Worm (Caenorhabditis elegans): ENCODE data around the gene chil-6.

The chil-6 gene

DNA sequence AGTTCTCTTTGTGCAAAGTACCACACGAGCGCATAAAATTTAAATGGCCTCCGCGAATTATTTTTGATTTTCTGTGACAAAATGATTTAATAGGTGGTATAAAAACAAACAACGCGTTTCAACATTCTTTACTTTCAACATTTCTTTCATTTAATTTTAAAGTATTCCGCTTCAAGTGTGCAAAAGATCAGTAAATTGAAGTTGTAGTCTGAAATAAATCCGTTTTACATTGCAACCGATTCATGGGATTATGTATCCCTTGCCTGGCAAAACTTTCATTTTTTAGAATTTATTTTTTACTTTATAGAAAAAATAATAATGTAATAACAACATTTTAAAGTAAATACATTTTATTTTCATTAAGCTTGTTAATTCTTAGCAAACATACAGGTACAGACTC lies 36.7 kb upstream of the chil-6 start, which contains the start of gene F26C11.1:
F26C11.1 (plus strand) TSS at position 301 of the 400 bp plus-strand sequence.
- no peak for TF ChIP-seq egl-27 (tag; optimal IDR thresholded peaks at IDR 0.05)
- no peak for TF ChIP-seq lin-39 (tag; optimal IDR thresholded peaks at IDR 0.05)
- no peak for TF ChIP-seq daf-12 (tag; optimal IDR thresholded peaks at IDR 0.05)
- TF ChIP-seq elt-2 (tag; optimal IDR thresholded peaks at IDR 0.05): no peak
- TF ChIP-seq fkh-2 (tag; optimal IDR thresholded peaks at IDR 0.05): no peak
- no peak for TF ChIP-seq zag-1 (tag; optimal IDR thresholded peaks at IDR 0.05)
- TF ChIP-seq ceh-28 (tag; optimal IDR thresholded peaks at IDR 0.05): no peak
- TF ChIP-seq aly-2 (tag; optimal IDR thresholded peaks at IDR 0.05): no peak
- no peak for TF ChIP-seq hmg-11 (tag; optimal IDR thresholded peaks at IDR 0.05)
- TF ChIP-seq nhr-23 (tag; optimal IDR thresholded peaks at IDR 0.05): no peak
- TF ChIP-seq pha-4 (tag; optimal IDR thresholded peaks at IDR 0.05): no peak
- no peak for TF ChIP-seq eor-1 (tag; optimal IDR thresholded peaks at IDR 0.05)

DNA sequence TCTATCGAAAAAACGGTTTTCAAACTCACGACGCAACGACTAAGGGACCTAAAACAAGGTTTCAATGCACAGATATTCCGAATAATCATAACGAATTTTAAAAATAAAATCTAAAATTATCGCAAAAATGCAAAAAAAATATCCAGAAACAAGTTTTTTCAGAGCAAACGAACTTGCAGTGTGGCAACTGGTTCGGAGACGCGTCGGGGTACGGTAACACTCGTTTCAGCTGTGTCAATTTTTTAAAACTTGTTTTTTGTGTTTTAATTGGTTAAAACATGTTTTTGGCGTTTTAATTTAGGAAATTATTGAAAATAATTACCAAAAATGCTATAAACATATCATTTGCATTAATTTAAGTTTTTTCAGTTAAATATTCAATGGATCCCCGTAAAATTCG lies 34.7 kb upstream of the chil-6 start, which contains the start of gene C08H9.16:
C08H9.16 (plus strand) TSS at position 370 of the 400 bp plus-strand sequence.
- no peak for TF ChIP-seq unc-62 (GFP tag; optimal IDR thresholded peaks at IDR 0.05)
- no peak for TF ChIP-seq fkh-10 (GFP tag; optimal IDR thresholded peaks at IDR 0.05)
- TF ChIP-seq hmg-11 (tag; optimal IDR thresholded peaks at IDR 0.05): peak; percentile 52
- no peak for TF ChIP-seq fos-1 (tag; optimal IDR thresholded peaks at IDR 0.05)
- TF ChIP-seq mml-1 (tag; optimal IDR thresholded peaks at IDR 0.05): no peak
- TF ChIP-seq ceh-82 (tag; optimal IDR thresholded peaks at IDR 0.05): no peak
- TF ChIP-seq egl-27 (tag; optimal IDR thresholded peaks at IDR 0.05): no peak
- TF ChIP-seq ZK546.5 (tag; optimal IDR thresholded peaks at IDR 0.05): no peak
- TF ChIP-seq ceh-16 (tag; optimal IDR thresholded peaks at IDR 0.05): no peak
- no peak for TF ChIP-seq nhr-76 (tag; optimal IDR thresholded peaks at IDR 0.05)
- peak; percentile 87 for TF ChIP-seq nhr-23 (tag; optimal IDR thresholded peaks at IDR 0.05)
- peak; percentile 37 for TF ChIP-seq nhr-43 (tag; optimal IDR thresholded peaks at IDR 0.05; ENCODE audit: poor library complexity, severe bottlenecking)
- TF ChIP-seq eor-1 (tag; optimal IDR thresholded peaks at IDR 0.05): no peak
- peak; percentile 21 for TF ChIP-seq elt-2 (tag; optimal IDR thresholded peaks at IDR 0.05)
- no peak for TF ChIP-seq daf-12 (tag; optimal IDR thresholded peaks at IDR 0.05)
- no peak for TF ChIP-seq ztf-4 (tag; optimal IDR thresholded peaks at IDR 0.05)
- TF ChIP-seq nhr-11 (tag; optimal IDR thresholded peaks at IDR 0.05): no peak
- TF ChIP-seq lin-39 (tag; optimal IDR thresholded peaks at IDR 0.05): peak; percentile 14
- TF ChIP-seq mdl-1 (tag; optimal IDR thresholded peaks at IDR 0.05): no peak
- no peak for TF ChIP-seq pqm-1 (tag; optimal IDR thresholded peaks at IDR 0.05)
- TF ChIP-seq jun-1 (tag; optimal IDR thresholded peaks at IDR 0.05): no peak
- peak; percentile 9 for TF ChIP-seq egl-5 (tag; optimal IDR thresholded peaks at IDR 0.05)
- no peak for TF ChIP-seq nhr-12 (tag; optimal IDR thresholded peaks at IDR 0.05)
- no peak for TF ChIP-seq tbx-2 (tag; optimal IDR thresholded peaks at IDR 0.05)
- no peak for TF ChIP-seq skn-1 (tag; optimal IDR thresholded peaks at IDR 0.05)
- TF ChIP-seq nhr-67 (tag; optimal IDR thresholded peaks at IDR 0.05): no peak
- no peak for TF ChIP-seq ceh-9 (tag; optimal IDR thresholded peaks at IDR 0.05)
- no peak for TF ChIP-seq ama-1 (optimal IDR thresholded peaks at IDR 0.05)
- no peak for TF ChIP-seq ztf-11 (tag; optimal IDR thresholded peaks at IDR 0.05)
- peak; percentile 97 for TF ChIP-seq nfya-1 (tag; optimal IDR thresholded peaks at IDR 0.05; ENCODE audit: insufficient read depth)
- TF ChIP-seq elt-3 (tag; optimal IDR thresholded peaks at IDR 0.05): no peak
- peak; percentile 14 for TF ChIP-seq ceh-28 (tag; optimal IDR thresholded peaks at IDR 0.05)
- TF ChIP-seq lsy-12 (tag; optimal IDR thresholded peaks at IDR 0.05): no peak
- peak; percentile 26 for TF ChIP-seq nhr-25 (tag; optimal IDR thresholded peaks at IDR 0.05)
- peak; percentile 78 for TF ChIP-seq pha-4 (tag; optimal IDR thresholded peaks at IDR 0.05)
- peak; percentile 69 for TF ChIP-seq snpc-4 (tag; optimal IDR thresholded peaks at IDR 0.05)
- TF ChIP-seq elt-1 (tag; optimal IDR thresholded peaks at IDR 0.05): no peak
- peak; percentile 52 for TF ChIP-seq lin-15B (tag; optimal IDR thresholded peaks at IDR 0.05)
- peak; percentile 28 for TF ChIP-seq R02D3.7 (tag; optimal IDR thresholded peaks at IDR 0.05)
- no peak for TF ChIP-seq nhr-28 (tag; optimal IDR thresholded peaks at IDR 0.05)
- TF ChIP-seq aly-2 (tag; optimal IDR thresholded peaks at IDR 0.05): no peak
- peak; percentile 17 for TF ChIP-seq nhr-77 (tag; optimal IDR thresholded peaks at IDR 0.05)
- TF ChIP-seq unc-39 (tag; optimal IDR thresholded peaks at IDR 0.05): no peak
- no peak for TF ChIP-seq zag-1 (tag; optimal IDR thresholded peaks at IDR 0.05)
